Fruit fly (Drosophila melanogaster) whole organism, pupa: ENCODE results near the gene dally.

Experiments used
- CG12605 ChIP-seq: fragments of 200-800 bp; sonication (Bioruptor generic); IDR thresholded peaks from 2 replicates; pipeline ENCODE4 v1.3.6; 2022; ENCODE audit warnings: missing biosample characterization, missing genetic modification characterization
- CG13204 ChIP-seq: fragments of 200-800 bp; sonication (Bioruptor generic); optimal IDR thresholded peaks from 2 replicates; lab custom pipeline; 2018; ENCODE audit warnings: missing biosample characterization, mild to moderate bottlenecking, missing genetic modification characterization, moderate library complexity
- CG34367 ChIP-seq: fragments of 200-800 bp; sonication (Bioruptor generic); optimal IDR thresholded peaks from 2 replicates; lab custom pipeline; 2018; ENCODE audit warnings: missing biosample characterization, mild to moderate bottlenecking, missing genetic modification characterization
- CG8301 ChIP-seq: fragments of 200-800 bp; sonication (Bioruptor generic); optimal IDR thresholded peaks from 2 replicates; lab custom pipeline; 2018; ENCODE audit warnings: missing biosample characterization, mild to moderate bottlenecking, missing genetic modification characterization
- EcR ChIP-seq: fragments of 200-800 bp; sonication (Bioruptor generic); optimal IDR thresholded peaks from 3 replicates; lab custom pipeline; 2019; ENCODE audit warnings: missing biosample characterization, missing genetic modification characterization, mild to moderate bottlenecking, moderate library complexity, missing genetic modification reagents
- rn ChIP-seq: fragments of 200-800 bp; sonication (Bioruptor generic); IDR thresholded peaks from 2 replicates; pipeline ENCODE4 v1.3.6; 2022; ENCODE audit warnings: missing biosample characterization, missing genetic modification characterization

DNA sequence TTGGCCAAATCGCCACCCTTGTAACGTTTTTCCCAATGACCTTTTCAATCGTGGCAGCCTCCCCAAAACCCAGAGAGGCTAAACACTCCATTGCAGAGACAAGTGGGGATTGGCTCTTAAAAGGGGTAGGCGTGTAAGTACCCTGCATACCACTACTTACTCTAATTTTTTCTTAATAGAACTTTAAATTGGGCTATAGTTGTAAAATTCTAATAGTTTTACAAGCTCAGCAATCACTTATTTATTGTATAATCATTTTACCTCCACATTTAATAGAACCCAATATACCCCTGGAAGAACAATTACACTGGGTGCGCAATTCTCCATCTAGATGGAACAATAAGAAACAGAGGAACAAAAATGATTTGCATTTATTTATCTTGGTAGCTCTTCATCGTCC lies 14.5 kb downstream of the dally start:
- TF ChIP-seq rn (GFP tag; lab: Robert Waterston, UW) (peak; percentile 20; the same call in 1 of the 2 replicates), CG34367 (tag; lab: Kevin White, UChicago) (peak; percentile 41), CG8301 (tag; lab: Kevin White, UChicago) (peak; percentile 41), EcR (GFP tag; lab: Kevin White, UChicago) (no peak), CG13204 (GFP tag; lab: Kevin White, UChicago) (no peak), CG12605 (GFP tag; lab: Robert Waterston, UW) (no peak)
